Fruit fly (Drosophila melanogaster): Measurements from ENCODE around the gene ome.

Gene ome

DNA sequence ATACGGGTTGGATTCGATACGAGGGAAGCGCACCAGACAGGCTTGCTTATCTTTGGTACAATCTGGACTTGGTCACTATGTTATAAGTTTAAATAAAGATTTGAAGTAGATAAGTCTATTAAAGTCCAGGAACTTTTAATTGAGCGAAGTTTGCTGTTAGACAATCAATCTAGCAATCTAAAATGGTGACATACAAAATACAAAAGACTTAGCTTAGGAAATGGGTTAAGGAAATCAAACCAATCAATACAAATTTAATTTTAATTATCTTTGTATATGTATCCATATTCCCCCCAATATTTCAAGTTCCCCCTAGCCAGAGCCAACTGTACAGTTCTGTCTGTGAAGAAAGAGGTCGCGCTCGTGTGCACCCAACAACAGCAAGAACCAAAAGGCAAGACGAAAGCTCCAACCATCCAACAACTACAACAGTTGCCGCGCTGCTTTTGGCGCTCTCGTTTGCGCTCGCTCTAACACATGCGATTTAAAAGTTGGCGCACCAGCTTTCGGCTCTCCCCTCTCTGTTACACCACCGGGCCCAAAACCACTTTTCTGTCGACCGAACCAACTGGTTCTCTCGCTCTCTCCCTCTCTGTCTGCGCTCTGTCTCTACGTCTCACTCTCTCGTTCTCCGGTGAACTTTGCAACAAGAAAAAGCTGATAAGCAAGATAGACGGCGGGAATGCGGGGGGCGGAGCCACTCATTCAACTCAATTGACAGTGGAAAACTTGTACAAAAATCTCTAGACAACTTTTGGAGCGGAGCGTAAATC is 83.5 kb downstream of the ome start (continued):
- TF ChIP-seq Fer2 (tag; optimal IDR thresholded peaks at IDR 0.05) = peak; percentile 76
- TF ChIP-seq CG7987 (GFP tag; optimal IDR thresholded peaks at IDR 0.05) = peak; percentile 16
- TF ChIP-seq CG10431 (GFP tag; optimal IDR thresholded peaks at IDR 0.05) = peak; percentile 43
- peak; percentile 44; the same call in 1 of the 2 replicates for TF ChIP-seq bbx (GFP tag; IDR thresholded peaks at IDR 0.05; ENCODE audit: partially characterized antibody)
- peak; percentile 85 for TF ChIP-seq CG4424 (GFP tag; optimal IDR thresholded peaks at IDR 0.05)
- TF ChIP-seq CG14014 (GFP tag; IDR thresholded peaks at IDR 0.05) = peak; percentile 71
- TF ChIP-seq lab (GFP tag; optimal IDR thresholded peaks at IDR 0.05) = peak; percentile 92
- peak; percentile 25 for TF ChIP-seq HLHmδ (GFP tag; optimal IDR thresholded peaks at IDR 0.05)
- TF ChIP-seq Dbx (GFP tag; IDR thresholded peaks at IDR 0.05) = peak; percentile 81
- no peak for TF ChIP-seq ftz-f1 (GFP tag; optimal IDR thresholded peaks at IDR 0.05)
- TF ChIP-seq CG1233 (GFP tag; optimal IDR thresholded peaks at IDR 0.05) = peak; percentile 84
- TF ChIP-seq CG9932 (GFP tag; IDR thresholded peaks at IDR 0.05) = peak; percentile 86
- TF ChIP-seq CG1603 (tag; optimal IDR thresholded peaks at IDR 0.05) = peak; percentile 43
- no peak for TF ChIP-seq CG7963 (GFP tag; IDR thresholded peaks at IDR 0.05; ENCODE audit: partially characterized antibody)
- TF ChIP-seq Eip74EF (GFP tag; optimal IDR thresholded peaks at IDR 0.05) = peak in 1 of 2 experiments; percentile 81
- no peak for TF ChIP-seq sima (GFP tag; optimal IDR thresholded peaks at IDR 0.05)
- TF ChIP-seq Ada2b (GFP tag; IDR thresholded peaks at IDR 0.05) = peak; percentile 81
- TF ChIP-seq HmgZ (tag; optimal IDR thresholded peaks at IDR 0.05) = peak; percentile 67
- TF ChIP-seq Hr78 (GFP tag; optimal IDR thresholded peaks at IDR 0.05) = peak in 1 of 2 experiments; percentile 97
- peak; percentile 27 for TF ChIP-seq CG10565 (GFP tag; optimal IDR thresholded peaks at IDR 0.05)
- TF ChIP-seq ase (GFP tag; IDR thresholded peaks at IDR 0.05) = peak; percentile 75; the same call in 2 of the 3 replicates
- TF ChIP-seq Hsf (GFP tag; optimal IDR thresholded peaks at IDR 0.05) = peak; percentile 89
- no peak for TF ChIP-seq CG2129 (GFP tag; IDR thresholded peaks at IDR 0.05; ENCODE audit: partially characterized antibody)
- TF ChIP-seq Opbp (GFP tag; IDR thresholded peaks at IDR 0.05; ENCODE audit: partially characterized antibody) = no peak
- TF ChIP-seq pan (optimal IDR thresholded peaks at IDR 0.05) = no peak
- peak in 1 of 2 experiments; percentile 89 for TF ChIP-seq pan (GFP tag; optimal IDR thresholded peaks at IDR 0.05 in 1 of 2, IDR thresholded peaks at IDR 0.05 in 1 of 2)
- TF ChIP-seq trem (tag; optimal IDR thresholded peaks at IDR 0.05) = peak; percentile 38
- peak; percentile 70 for TF ChIP-seq ranshi (GFP tag; IDR thresholded peaks at IDR 0.05)
- no peak; the same call in 1 of the 2 replicates for TF ChIP-seq peb (GFP tag; IDR thresholded peaks at IDR 0.05)
- peak; percentile 89 for TF ChIP-seq Abd-B (GFP tag; optimal IDR thresholded peaks at IDR 0.05)
- peak; percentile 33 for TF ChIP-seq corto (GFP tag; optimal IDR thresholded peaks at IDR 0.05)
- peak; percentile 66 for TF ChIP-seq CG9609 (GFP tag; optimal IDR thresholded peaks at IDR 0.05)
- TF ChIP-seq pfk (GFP tag; optimal IDR thresholded peaks at IDR 0.05) = no peak
- TF ChIP-seq CG4707 (GFP tag; optimal IDR thresholded peaks at IDR 0.05) = peak; percentile 48
- peak; percentile 54; the same call in 1 of the 2 replicates for TF ChIP-seq wdn (GFP tag; IDR thresholded peaks at IDR 0.05)
- TF ChIP-seq CG10959 (GFP tag; IDR thresholded peaks at IDR 0.05) = no peak
- TF ChIP-seq CG18476 (GFP tag; optimal IDR thresholded peaks at IDR 0.05) = peak; percentile 82
- peak; percentile 75 for TF ChIP-seq CG6683 (GFP tag; optimal IDR thresholded peaks at IDR 0.05)
- TF ChIP-seq gsb (GFP tag; IDR thresholded peaks at IDR 0.05) = peak; percentile 79
- TF ChIP-seq Sox102F (GFP tag; optimal IDR thresholded peaks at IDR 0.05) = peak; percentile 90
- peak; percentile 67 for TF ChIP-seq Side (GFP tag; optimal IDR thresholded peaks at IDR 0.05)
- TF ChIP-seq Lpt (GFP tag; optimal IDR thresholded peaks at IDR 0.05) = no peak
- no peak for TF ChIP-seq GATAe (GFP tag; conservative IDR thresholded peaks at IDR 0.05)
- TF ChIP-seq mirr (GFP tag; optimal IDR thresholded peaks at IDR 0.05) = peak; percentile 63
- peak; percentile 74 for TF ChIP-seq Oaz (GFP tag; IDR thresholded peaks at IDR 0.05)
- TF ChIP-seq hkb (optimal IDR thresholded peaks at IDR 0.05) = no peak
- peak; percentile 77 for TF ChIP-seq hkb (GFP tag; IDR thresholded peaks at IDR 0.05)
- TF ChIP-seq Bgb (GFP tag; IDR thresholded peaks at IDR 0.05; ENCODE audit: partially characterized antibody) = 0 out of 2 replicates have a peak, but pooled peaks have one; percentile 55

Measured in whole organism, embryonic.